Worm (Caenorhabditis elegans): ENCODE results near the gene gars-1.

Gene gars-1

DNA sequence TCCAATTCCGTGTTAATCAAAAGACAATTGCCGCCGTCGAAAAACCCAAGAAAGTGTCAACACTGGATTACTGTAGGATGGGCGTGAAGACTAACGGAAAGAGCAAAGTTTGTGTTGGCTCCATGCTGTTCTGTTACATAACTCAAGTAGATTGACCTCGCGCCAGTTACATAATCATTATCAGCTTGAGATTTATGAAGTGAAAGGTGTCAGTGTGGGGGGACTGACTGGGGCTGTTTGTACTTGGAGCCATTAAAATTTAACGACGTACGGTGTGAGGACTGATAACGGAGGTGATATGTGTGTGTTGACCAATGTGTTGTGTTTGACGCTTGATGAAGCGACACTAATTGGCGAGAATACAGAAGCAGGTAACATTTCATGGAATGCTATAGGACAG lies 16.7 kb downstream of the gars-1 start (continued):
- TF ChIP-seq unc-130 (GFP tag; optimal IDR thresholded peaks at IDR 0.05) (no peak), ztf-7 (tag; optimal IDR thresholded peaks at IDR 0.05) (no peak), nhr-237 (tag; optimal IDR thresholded peaks at IDR 0.05) (no peak), daf-16 (GFP tag; optimal IDR thresholded peaks at IDR 0.05) (no peak), daf-16 (tag; optimal IDR thresholded peaks at IDR 0.05) (peak; percentile 86), daf-8 (GFP tag; IDR thresholded peaks at IDR 0.05) (no peak), tra-1 (GFP tag; IDR thresholded peaks at IDR 0.05) (peak; percentile 78), ceh-82 (tag; optimal IDR thresholded peaks at IDR 0.05) (no peak), tag-97 (GFP tag; IDR thresholded peaks at IDR 0.05) (no peak), mep-1 (tag; optimal IDR thresholded peaks at IDR 0.05) (no peak), nhr-42 (GFP tag; IDR thresholded peaks at IDR 0.05) (no peak), Y75B8A.6 (GFP tag; IDR thresholded peaks at IDR 0.05) (no peak), zip-2 (tag; optimal IDR thresholded peaks at IDR 0.05) (no peak), T20F7.1 (GFP tag; optimal IDR thresholded peaks at IDR 0.05) (no peak), nhr-77 (tag; optimal IDR thresholded peaks at IDR 0.05) (no peak), Y105C5A.15 (GFP tag; IDR thresholded peaks at IDR 0.05) (no peak), zag-1 (tag; optimal IDR thresholded peaks at IDR 0.05) (no peak), ceh-20 (GFP tag; IDR thresholded peaks at IDR 0.05) (peak; percentile 84), ztf-11 (tag; optimal IDR thresholded peaks at IDR 0.05) (no peak), F10B5.3 (tag; optimal IDR thresholded peaks at IDR 0.05) (no peak), arid-1 (GFP tag; conservative IDR thresholded peaks at IDR 0.05) (no peak), F49E8.2 (tag; optimal IDR thresholded peaks at IDR 0.05; ENCODE audit: borderline replicate concordance) (no peak), php-3 (GFP tag; IDR thresholded peaks at IDR 0.05) (peak; percentile 98), unc-62 (GFP tag; optimal IDR thresholded peaks at IDR 0.05 in 1 of 2) (peak in 1 of 2 experiments; percentile 70), unc-62 (tag; optimal IDR thresholded peaks at IDR 0.05) (no peak), daf-19 (GFP tag; conservative IDR thresholded peaks at IDR 0.05) (no peak), set-16 (GFP tag; IDR thresholded peaks at IDR 0.05) (no peak), nhr-11 (tag; optimal IDR thresholded peaks at IDR 0.05) (no peak)

DNA sequence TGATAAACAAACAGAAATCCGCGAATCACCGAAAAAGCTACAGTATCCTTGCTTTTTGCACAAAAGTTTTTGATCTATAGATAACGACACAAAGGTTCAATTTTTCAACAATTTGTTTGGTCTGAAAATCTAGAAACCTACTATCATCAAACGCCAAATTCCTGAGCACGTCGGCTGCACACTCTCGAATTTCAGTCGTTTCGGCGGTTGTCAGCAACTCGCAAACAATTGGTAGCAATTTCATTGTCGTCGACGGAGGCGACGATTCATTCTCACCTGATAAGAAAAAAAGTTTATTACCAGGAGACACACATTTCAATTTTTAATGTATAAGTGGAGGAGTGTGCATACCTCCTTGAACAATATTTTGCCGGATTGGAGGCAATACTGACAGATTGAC lies 17.6 kb downstream of the gars-1 start:
- no peak for TF ChIP-seq lin-38 (GFP tag; IDR thresholded peaks at IDR 0.05)
- 0 out of 2 replicates have a peak, but pooled peaks have one; percentile 48 for TF ChIP-seq php-3 (GFP tag; IDR thresholded peaks at IDR 0.05)
- no peak for TF ChIP-seq daf-12 (tag; optimal IDR thresholded peaks at IDR 0.05)
- TF ChIP-seq ceh-82 (tag; optimal IDR thresholded peaks at IDR 0.05) = no peak
- TF ChIP-seq Y105C5A.15 (GFP tag; IDR thresholded peaks at IDR 0.05) = no peak
- TF ChIP-seq nhr-28 (tag; optimal IDR thresholded peaks at IDR 0.05) = peak; percentile 17
- no peak for TF ChIP-seq ctbp-1 (GFP tag; IDR thresholded peaks at IDR 0.05)
- TF ChIP-seq hlh-11 (tag; optimal IDR thresholded peaks at IDR 0.05) = peak; percentile 52
- no peak for TF ChIP-seq snpc-1.2 (GFP tag; IDR thresholded peaks at IDR 0.05)
- TF ChIP-seq daf-16 (GFP tag; optimal IDR thresholded peaks at IDR 0.05) = no peak
- TF ChIP-seq daf-16 (tag; optimal IDR thresholded peaks at IDR 0.05) = peak; percentile 52
- TF ChIP-seq dmd-6 (GFP tag; IDR thresholded peaks at IDR 0.05) = peak; percentile 51; the same call in 1 of the 2 replicates
- no peak for TF ChIP-seq ces-1 (GFP tag; optimal IDR thresholded peaks at IDR 0.05)
- TF ChIP-seq ceh-62 (tag; optimal IDR thresholded peaks at IDR 0.05) = no peak
- TF ChIP-seq zfp-3 (GFP tag; conservative IDR thresholded peaks at IDR 0.05) = no peak
- no peak for TF ChIP-seq nhr-48 (tag; optimal IDR thresholded peaks at IDR 0.05)
- no peak for TF ChIP-seq mdt-29 (GFP tag; IDR thresholded peaks at IDR 0.05)
- no peak for TF ChIP-seq sdz-12 (GFP tag; optimal IDR thresholded peaks at IDR 0.05)
- TF ChIP-seq nhr-25 (tag; optimal IDR thresholded peaks at IDR 0.05; ENCODE audit: borderline replicate concordance, insufficient read depth) = no peak
- peak; percentile 22 for TF ChIP-seq dve-1 (tag; optimal IDR thresholded peaks at IDR 0.05; ENCODE audit: insufficient read depth)
- TF ChIP-seq dpl-1 (GFP tag; optimal IDR thresholded peaks at IDR 0.05) = no peak
- TF ChIP-seq aly-2 (tag; optimal IDR thresholded peaks at IDR 0.05) = no peak
- TF ChIP-seq tra-1 (GFP tag; IDR thresholded peaks at IDR 0.05) = 0 out of 2 replicates have a peak, but pooled peaks have one; percentile 52
- no peak for TF ChIP-seq lin-13 (GFP tag; optimal IDR thresholded peaks at IDR 0.05)
- TF ChIP-seq nhr-6 (tag; optimal IDR thresholded peaks at IDR 0.05) = no peak
- TF ChIP-seq ZK546.5 (tag; optimal IDR thresholded peaks at IDR 0.05) = no peak
- peak; percentile 42 for TF ChIP-seq pqm-1 (tag; optimal IDR thresholded peaks at IDR 0.05)
- TF ChIP-seq ama-1 (optimal IDR thresholded peaks at IDR 0.05) = no peak

Measured in whole organism, L4 larva.